Fruit fly (Drosophila melanogaster) whole organism, pupa: ENCODE measurements around the gene CtBP.
A peak's percentile ranks its signal among the peaks of the same experiment; 100 is the strongest.

Source experiments
- CG12605 ChIP-seq: fragments of 200-800 bp; sonication (Bioruptor generic); IDR thresholded peaks from 2 replicates; pipeline ENCODE4 v1.3.6; 2022; ENCODE audit warnings: missing biosample characterization, missing genetic modification characterization
- CG13204 ChIP-seq: fragments of 200-800 bp; sonication (Bioruptor generic); optimal IDR thresholded peaks from 2 replicates; lab custom pipeline; 2018; ENCODE audit warnings: missing biosample characterization, mild to moderate bottlenecking, missing genetic modification characterization, moderate library complexity
- CG15710 ChIP-seq: fragments of 200-800 bp; sonication (Bioruptor generic); optimal IDR thresholded peaks from 2 replicates; lab custom pipeline; 2018; ENCODE audit warnings: missing biosample characterization, mild to moderate bottlenecking, missing genetic modification characterization, moderate library complexity
- CG17806 ChIP-seq: fragments of 200-800 bp; sonication (Bioruptor generic); optimal IDR thresholded peaks from 2 replicates; lab custom pipeline; 2018; ENCODE audit warnings: missing biosample characterization, mild to moderate bottlenecking, missing genetic modification characterization, moderate library complexity
- CG34367 ChIP-seq: fragments of 200-800 bp; sonication (Bioruptor generic); optimal IDR thresholded peaks from 2 replicates; lab custom pipeline; 2018; ENCODE audit warnings: missing biosample characterization, mild to moderate bottlenecking, missing genetic modification characterization
- CG8301 ChIP-seq: fragments of 200-800 bp; sonication (Bioruptor generic); optimal IDR thresholded peaks from 2 replicates; lab custom pipeline; 2018; ENCODE audit warnings: missing biosample characterization, mild to moderate bottlenecking, missing genetic modification characterization
- EcR ChIP-seq: fragments of 200-800 bp; sonication (Bioruptor generic); optimal IDR thresholded peaks from 3 replicates; lab custom pipeline; 2019; ENCODE audit warnings: missing biosample characterization, missing genetic modification characterization, mild to moderate bottlenecking, moderate library complexity, missing genetic modification reagents
- Ets98B ChIP-seq: fragments of 200-800 bp; sonication (Bioruptor generic); IDR thresholded peaks from 2 replicates; pipeline ENCODE4 v1.3.6; 2022; ENCODE audit warnings: missing biosample characterization, missing genetic modification characterization
- Pif1A ChIP-seq: fragments of 200-800 bp; sonication (Bioruptor generic); optimal IDR thresholded peaks from 3 replicates; lab custom pipeline; 2016; ENCODE audit warnings: missing biosample characterization, missing genetic modification characterization
- Snoo ChIP-seq: fragments of 200-800 bp; sonication (Bioruptor generic); optimal IDR thresholded peaks from 3 replicates; lab custom pipeline; 2017; ENCODE audit warnings: missing biosample characterization, mild to moderate bottlenecking, missing genetic modification characterization, inconsistent platforms
- fd96Ca ChIP-seq: fragments of 200-800 bp; sonication (Bioruptor generic); IDR thresholded peaks from 3 replicates; pipeline ENCODE4 v1.3.6; 2022; ENCODE audit warnings: missing biosample characterization, missing genetic modification characterization
- gl ChIP-seq: fragments of 200-800 bp; sonication (Bioruptor generic); optimal IDR thresholded peaks from 2 replicates; lab custom pipeline; 2018; ENCODE audit warnings: missing biosample characterization, mild to moderate bottlenecking, missing genetic modification characterization
- rn ChIP-seq: fragments of 200-800 bp; sonication (Bioruptor generic); IDR thresholded peaks from 2 replicates; pipeline ENCODE4 v1.3.6; 2022; ENCODE audit warnings: missing biosample characterization, missing genetic modification characterization

DNA sequence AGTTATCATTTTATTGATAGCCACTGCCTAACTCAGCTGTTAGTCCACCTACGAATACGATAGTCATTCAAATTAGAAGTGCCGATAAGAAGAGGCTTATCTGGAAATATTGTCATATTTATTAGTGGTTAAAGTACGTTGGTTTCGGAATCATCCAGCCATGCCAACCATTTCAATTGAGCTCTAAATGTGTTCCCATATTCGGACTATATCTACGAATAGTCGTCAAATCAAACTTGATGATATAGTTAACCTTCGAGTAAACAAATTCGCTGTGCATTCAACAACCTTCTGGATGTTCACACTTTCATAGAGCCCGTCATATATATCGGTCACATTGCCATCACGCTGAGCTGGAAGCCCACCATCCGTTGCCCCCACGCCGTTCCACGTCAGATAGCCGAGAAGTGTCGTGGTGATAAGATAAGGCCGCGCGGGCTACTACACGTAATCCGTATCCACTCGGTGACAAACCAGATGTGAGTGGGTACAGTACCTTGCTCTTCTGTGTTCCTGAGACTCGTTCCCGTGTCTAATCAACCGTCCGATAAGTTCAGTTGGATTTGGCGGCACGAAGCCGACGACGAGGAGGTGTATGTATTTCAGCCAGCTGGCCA, 6.9 kb downstream of the CtBP start:
- TF ChIP-seq Ets98B (no peak), fd96Ca (GFP tag; lab: Robert Waterston, UW) (no peak), CG13204 (GFP tag; lab: Kevin White, UChicago) (peak; percentile 5), CG12605 (GFP tag; lab: Robert Waterston, UW) (no peak), CG17806 (tag; lab: Kevin White, UChicago) (no peak), Pif1A (GFP tag; lab: Kevin White, UChicago) (no peak), Snoo (tag; lab: Kevin White, UChicago) (no peak), CG34367 (no peak), gl (tag; lab: Kevin White, UChicago) (no peak), CG15710 (tag; lab: Kevin White, UChicago) (no peak), EcR (GFP tag; lab: Kevin White, UChicago) (peak; percentile 78), CG8301 (tag; lab: Kevin White, UChicago) (no peak), rn (GFP tag; lab: Robert Waterston, UW) (no peak)
